Fruit fly (Drosophila melanogaster) whole organism, prepupa: ENCODE results near the gene Or98b.

Experiments
- CG11902 ChIP-seq: fragments of 200-800 bp; sonication (Bioruptor generic); optimal IDR thresholded peaks from 3 replicates; lab custom pipeline; 2016; ENCODE audit warnings: missing biosample characterization, missing genetic modification characterization
- CG1621 ChIP-seq: fragments of 200-800 bp; sonication (Bioruptor generic); optimal IDR thresholded peaks from 3 replicates; lab custom pipeline; 2018; ENCODE audit warnings: missing biosample characterization, mild to moderate bottlenecking, missing genetic modification characterization
- CG31627 ChIP-seq: fragments of 200-800 bp; sonication (Bioruptor generic); optimal IDR thresholded peaks from 3 replicates; lab custom pipeline; 2016; ENCODE audit warnings: missing biosample characterization, missing genetic modification characterization
- CG6276 ChIP-seq: fragments of 200-800 bp; sonication (Bioruptor generic); optimal IDR thresholded peaks from 2 replicates; lab custom pipeline; 2017; ENCODE audit warnings: missing biosample characterization, mild to moderate bottlenecking, missing genetic modification characterization
- CG6792 ChIP-seq: fragments of 200-800 bp; sonication (Bioruptor generic); optimal IDR thresholded peaks from 3 replicates; lab custom pipeline; 2016; ENCODE audit warnings: missing biosample characterization, missing genetic modification characterization
- CG6808 ChIP-seq: fragments of 200-800 bp; sonication (Bioruptor generic); optimal IDR thresholded peaks from 3 replicates; lab custom pipeline; 2017; ENCODE audit warnings: missing biosample characterization, missing genetic modification characterization, mild to moderate bottlenecking, moderate library complexity, missing genetic modification reagents
- CG7368 ChIP-seq: fragments of 200-800 bp; sonication (Bioruptor generic); optimal IDR thresholded peaks from 3 replicates; lab custom pipeline; 2016; ENCODE audit warnings: missing biosample characterization, missing genetic modification characterization
- dsx ChIP-seq: fragments of 200-800 bp; optimal IDR thresholded peaks from 3 replicates; lab custom pipeline; 2019; ENCODE audit warnings: missing biosample characterization, mild to moderate bottlenecking, missing genetic modification characterization, moderate library complexity; ENCODE audit not compliant: poor library complexity, severe bottlenecking
- fkh ChIP-seq: fragments of 200-800 bp; sonication (Bioruptor generic); optimal IDR thresholded peaks from 3 replicates; lab custom pipeline; 2017; ENCODE audit warnings: missing biosample characterization, mild to moderate bottlenecking, missing genetic modification characterization, moderate library complexity
- net ChIP-seq: fragments of 200-800 bp; sonication (Bioruptor generic); optimal IDR thresholded peaks from 3 replicates; lab custom pipeline; 2016; ENCODE audit warnings: missing biosample characterization, missing genetic modification characterization

dm6 chr3R:28345287-28345686 is 6.8 kb upstream of the Or98b start:
- TF ChIP-seq CG11902 (GFP tag; lab: Kevin White, UChicago) (no peak), CG31627 (GFP tag; lab: Kevin White, UChicago) (no peak), CG1621 (tag; lab: Kevin White, UChicago) (no peak), CG7368 (GFP tag; lab: Kevin White, UChicago) (no peak), CG6808 (peak; percentile 100), CG6276 (GFP tag; lab: Kevin White, UChicago) (no peak), net (no peak), dsx (GFP tag; lab: Kevin White, UChicago) (no peak), CG6792 (no peak), fkh (GFP tag; lab: Kevin White, UChicago) (no peak)
